Worm (Caenorhabditis elegans) whole organism, L1 larva: ENCODE data around the gene ZK688.1.
A peak's percentile ranks its signal among the peaks of the same experiment; 100 is the strongest.

Source experiments
- C04F5.9 ChIP-seq: sonication (generic microtip); optimal IDR thresholded peaks from 2 replicates; lab custom pipeline; 2016; ENCODE audit warnings: missing genetic modification characterization, missing compliant biosample characterization
- C16A3.4 ChIP-seq: fragments of 150-350 bp; optimal IDR thresholded peaks from 2 replicates; lab custom pipeline; 2014; ENCODE audit warnings: missing biosample characterization, missing genetic modification characterization
- Y116A8C.19 ChIP-seq: sonication (generic microtip); optimal IDR thresholded peaks from 2 replicates; lab custom pipeline; 2016; ENCODE audit warnings: missing compliant biosample characterization, missing genetic modification characterization, borderline replicate concordance
- aha-1 ChIP-seq: fragments of 150-350 bp; optimal IDR thresholded peaks from 2 replicates; lab custom pipeline; 2014; ENCODE audit warnings: missing biosample characterization, missing genetic modification characterization
- alr-1 ChIP-seq: fragments of 200-800 bp; sonication (Bioruptor generic); optimal IDR thresholded peaks from 2 replicates; lab custom pipeline; 2018; ENCODE audit warnings: borderline replicate concordance, mild to moderate bottlenecking, missing genetic modification characterization, missing compliant biosample characterization
- blmp-1 ChIP-seq: fragments of 150-350 bp; optimal IDR thresholded peaks from 2 replicates; lab custom pipeline; 2014; ENCODE audit warnings: missing biosample characterization, missing genetic modification characterization
- ceh-63 ChIP-seq: fragments of 200-800 bp; sonication (Bioruptor generic); optimal IDR thresholded peaks from 2 replicates; lab custom pipeline; 2018; ENCODE audit warnings: mild to moderate bottlenecking, missing genetic modification characterization, missing compliant biosample characterization
- ceh-88 ChIP-seq: fragments of 200-800 bp; sonication (Bioruptor generic); IDR thresholded peaks from 2 replicates; pipeline ENCODE4 v1.3.6; 2022; ENCODE audit warnings: missing genetic modification characterization, missing compliant biosample characterization
- dpl-1 ChIP-seq, 3 experiments: fragments of 150-350 bp in 2 of 3; sonication (generic microtip) in 1 of 3; optimal IDR thresholded peaks; 2 replicates each; lab custom pipeline; 2014 to 2017; ENCODE audit warnings: missing biosample characterization in 3 of 3, missing genetic modification characterization in 3 of 3, missing genetic modification reagents in 3 of 3
- efl-1 ChIP-seq, 4 experiments: fragments of 150-350 bp; optimal IDR thresholded peaks in 3 of 4; peaks in 1 of 4; 1 replicate in 1 of 4; 2 replicates in 3 of 4; lab custom pipeline; 2014; ENCODE audit warnings: missing biosample characterization in 2 of 4, missing genetic modification characterization in 2 of 4, missing genetic modification reagents in 2 of 4
- egl-13 ChIP-seq: sonication (generic microtip); optimal IDR thresholded peaks from 2 replicates; lab custom pipeline; 2016; ENCODE audit warnings: missing genotype, missing genetic modification reagents, missing genetic modification characterization, missing compliant biosample characterization
- ets-5 ChIP-seq: fragments of 200-800 bp; sonication (Bioruptor generic); IDR thresholded peaks from 2 replicates; pipeline ENCODE4 v1.3.6; 2022; ENCODE audit warnings: missing genetic modification characterization, missing compliant biosample characterization
- fkh-10 ChIP-seq: sonication (generic microtip); optimal IDR thresholded peaks from 2 replicates; lab custom pipeline; 2017; ENCODE audit warnings: missing biosample characterization, missing genetic modification reagents, missing genetic modification characterization
- fkh-4 ChIP-seq: sonication (generic microtip); optimal IDR thresholded peaks from 2 replicates; lab custom pipeline; 2016; ENCODE audit warnings: missing compliant biosample characterization, missing genetic modification characterization, borderline replicate concordance
- fos-1 ChIP-seq: fragments of 150-350 bp; optimal IDR thresholded peaks from 2 replicates; lab custom pipeline; 2014; ENCODE audit warnings: missing biosample characterization, missing genetic modification characterization
- irx-1 ChIP-seq: sonication (generic microtip); optimal IDR thresholded peaks from 2 replicates; lab custom pipeline; 2016; ENCODE audit warnings: missing genetic modification characterization, missing compliant biosample characterization
- lin-13 ChIP-seq: fragments of 150-350 bp; optimal IDR thresholded peaks from 2 replicates; lab custom pipeline; 2014; ENCODE audit warnings: missing biosample characterization, missing genetic modification reagents, missing genetic modification characterization
- lin-15B ChIP-seq: fragments of 150-350 bp; sonication (generic microtip); optimal IDR thresholded peaks from 3 replicates; lab custom pipeline; 2014; ENCODE audit warnings: missing biosample characterization, missing genetic modification characterization
- lin-35 ChIP-seq, 2 experiments: fragments of 150-350 bp; optimal IDR thresholded peaks; 2 replicates each; lab custom pipeline; 2014; ENCODE audit warnings: missing biosample characterization in 2 of 2, missing genetic modification characterization in 2 of 2, missing genetic modification reagents in 2 of 2
- lsy-2 ChIP-seq, 2 experiments: fragments of 150-350 bp; optimal IDR thresholded peaks; 2 replicates each; lab custom pipeline; 2014; ENCODE audit warnings: missing biosample characterization in 2 of 2, missing genetic modification characterization in 2 of 2
- mep-1 ChIP-seq: fragments of 150-350 bp; optimal IDR thresholded peaks from 2 replicates; lab custom pipeline; 2014; ENCODE audit warnings: missing biosample characterization, missing genetic modification characterization
- nhr-19 ChIP-seq: fragments of 200-800 bp; sonication (Bioruptor generic); conservative IDR thresholded peaks from 2 replicates; pipeline ENCODE4 v1.3.6; 2022; ENCODE audit warnings: missing genetic modification characterization, missing compliant biosample characterization
- nhr-20 ChIP-seq: sonication (generic microtip); optimal IDR thresholded peaks from 2 replicates; lab custom pipeline; 2016; ENCODE audit warnings: mild to moderate bottlenecking, missing genetic modification characterization, missing compliant biosample characterization
- nhr-47 ChIP-seq: sonication (generic microtip); optimal IDR thresholded peaks from 2 replicates; lab custom pipeline; 2016; ENCODE audit warnings: mild to moderate bottlenecking, missing genetic modification characterization, moderate library complexity, missing compliant biosample characterization
- nhr-71 ChIP-seq: sonication (generic microtip); optimal IDR thresholded peaks from 2 replicates; lab custom pipeline; 2016; ENCODE audit warnings: mild to moderate bottlenecking, missing genetic modification characterization, moderate library complexity, missing compliant biosample characterization
- nhr-77 ChIP-seq: fragments of 150-350 bp; optimal IDR thresholded peaks from 2 replicates; lab custom pipeline; 2014; ENCODE audit warnings: missing biosample characterization, missing genetic modification characterization
- nhr-84 ChIP-seq: sonication (generic microtip); optimal IDR thresholded peaks from 2 replicates; lab custom pipeline; 2017; ENCODE audit warnings: missing biosample characterization, missing genetic modification characterization
- nhr-85 ChIP-seq: sonication (generic microtip); peaks from one replicate; lab custom pipeline; 2016; ENCODE audit warnings: missing genetic modification characterization, inconsistent platforms, missing compliant biosample characterization
- pag-3 ChIP-seq: sonication (generic microtip); optimal IDR thresholded peaks from 2 replicates; lab custom pipeline; 2017; ENCODE audit warnings: missing genetic modification characterization, mild to moderate bottlenecking, missing compliant biosample characterization, antibody characterized with exemption, borderline replicate concordance; ENCODE audit not compliant: insufficient read depth
- pax-3 ChIP-seq: fragments of 200-800 bp; sonication (Bioruptor generic); optimal IDR thresholded peaks from 2 replicates; lab custom pipeline; 2018; ENCODE audit warnings: mild to moderate bottlenecking, missing genetic modification characterization, moderate library complexity, missing compliant biosample characterization
- skn-1 ChIP-seq: fragments of 150-350 bp; optimal IDR thresholded peaks from 2 replicates; lab custom pipeline; 2014; ENCODE audit warnings: missing biosample characterization, missing genetic modification characterization
- snpc-4 ChIP-seq: fragments of 150-350 bp; optimal IDR thresholded peaks from 2 replicates; lab custom pipeline; 2014; ENCODE audit warnings: missing biosample characterization, missing genetic modification characterization
- snu-23 ChIP-seq: sonication (generic microtip); optimal IDR thresholded peaks from 2 replicates; lab custom pipeline; 2016; ENCODE audit warnings: missing genetic modification characterization, missing compliant biosample characterization
- swsn-7 ChIP-seq: sonication (generic microtip); optimal IDR thresholded peaks from 2 replicates; lab custom pipeline; 2016; ENCODE audit warnings: missing genetic modification characterization, missing compliant biosample characterization
- tbx-2 ChIP-seq: sonication (generic microtip); optimal IDR thresholded peaks from 2 replicates; lab custom pipeline; 2016; ENCODE audit warnings: missing genetic modification characterization, missing compliant biosample characterization
- tlp-1 ChIP-seq: fragments of 150-350 bp; optimal IDR thresholded peaks from 2 replicates; lab custom pipeline; 2014; ENCODE audit warnings: missing biosample characterization, missing genetic modification characterization
- unc-130 ChIP-seq: fragments of 150-350 bp; optimal IDR thresholded peaks from 2 replicates; lab custom pipeline; 2017; ENCODE audit warnings: missing biosample characterization, missing genetic modification characterization, inconsistent platforms
- unc-30 ChIP-seq: sonication (generic microtip); optimal IDR thresholded peaks from 2 replicates; lab custom pipeline; 2017; ENCODE audit warnings: missing biosample characterization, missing genetic modification characterization
- unc-62 ChIP-seq: fragments of 150-350 bp; optimal IDR thresholded peaks from 2 replicates; lab custom pipeline; 2014; ENCODE audit warnings: missing biosample characterization, missing genetic modification reagents, missing genetic modification characterization
- unc-86 ChIP-seq: sonication (generic microtip); optimal IDR thresholded peaks from 2 replicates; lab custom pipeline; 2016; ENCODE audit warnings: missing genetic modification characterization, missing compliant biosample characterization
- unc-98 ChIP-seq: fragments of 200-800 bp; sonication (Bioruptor generic); IDR thresholded peaks from 2 replicates; pipeline ENCODE4 v1.3.6; 2022; ENCODE audit warnings: missing genetic modification characterization, missing compliant biosample characterization
- zip-4 ChIP-seq: fragments of 200-800 bp; sonication (Bioruptor generic); optimal IDR thresholded peaks from 2 replicates; lab custom pipeline; 2018; ENCODE audit warnings: mild to moderate bottlenecking, missing genetic modification characterization, moderate library complexity, missing compliant biosample characterization
- ztf-11 ChIP-seq, 2 experiments: sonication (generic microtip); optimal IDR thresholded peaks; 2 replicates each; lab custom pipeline; 2016 to 2017; ENCODE audit warnings: missing genetic modification characterization in 2 of 2, missing biosample characterization in 1 of 2, missing compliant biosample characterization in 1 of 2

Gene ZK688.1

ce11 chrIII:7952077-7952765, 42.9 kb downstream of the ZK688.1 start, which contains the start of gene C29E4.15 (continued):
- TF ChIP-seq snu-23 (GFP tag; lab: Kevin White, UChicago) (peak; percentile 58), lin-13 (GFP tag; lab: Kevin White, UChicago) (no peak), tbx-2 (tag; lab: Kevin White, UChicago) (peak; percentile 21), C04F5.9 (tag; lab: Kevin White, UChicago) (no peak), skn-1 (tag; lab: Kevin White, UChicago) (peak; percentile 34), nhr-19 (GFP tag; lab: Robert Waterston, UW) (peak; percentile 52), C16A3.4 (tag; lab: Kevin White, UChicago) (no peak)
- TF ChIP-seq, all 84 proteins: peak for 22

DNA sequence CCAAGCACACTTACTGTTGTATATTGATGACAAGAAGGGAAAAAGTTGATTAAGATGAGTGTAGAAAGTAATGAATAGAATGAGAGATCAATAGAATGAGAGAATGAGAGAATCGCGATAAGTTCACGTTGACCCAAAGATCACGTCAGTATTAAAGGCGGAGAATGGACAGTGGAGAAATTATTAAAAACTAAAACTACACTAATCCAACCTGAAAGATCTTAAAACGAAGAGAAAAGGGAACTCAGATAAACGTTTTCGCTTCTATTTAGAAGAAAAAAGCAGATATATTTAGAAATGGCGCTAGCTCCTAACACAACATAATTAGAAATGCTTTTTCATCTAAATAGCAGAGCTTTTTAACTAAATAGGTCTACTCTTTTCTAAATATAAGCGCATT, 43.8 kb downstream of the ZK688.1 start, which contains the start of gene let-754:
Gene let-754 (minus strand): TSS at position 101 of the 400 bp plus-strand sequence.
- TF ChIP-seq tbx-2 (tag; lab: Kevin White, UChicago): no peak
- no peak for TF ChIP-seq Y116A8C.19 (tag; lab: Kevin White, UChicago)
- no peak for TF ChIP-seq nhr-20
- no peak for TF ChIP-seq fkh-4 (tag; lab: Kevin White, UChicago)
- TF ChIP-seq nhr-85 (tag; lab: Kevin White, UChicago): no peak
- no peak for TF ChIP-seq dpl-1 (GFP tag; optimal IDR thresholded peaks at IDR 0.05; lab: Kevin White, UChicago)
- no peak for TF ChIP-seq nhr-47
- TF ChIP-seq pax-3: no peak
- no peak for TF ChIP-seq fkh-10 (GFP tag; lab: Kevin White, UChicago)
- no peak for TF ChIP-seq unc-62 (GFP tag; lab: Kevin White, UChicago)
- TF ChIP-seq nhr-71 (tag; lab: Kevin White, UChicago): no peak
- no peak for TF ChIP-seq fos-1 (tag; lab: Kevin White, UChicago)
- no peak for TF ChIP-seq lin-15B
- TF ChIP-seq, all 84 proteins: peak for 0

DNA sequence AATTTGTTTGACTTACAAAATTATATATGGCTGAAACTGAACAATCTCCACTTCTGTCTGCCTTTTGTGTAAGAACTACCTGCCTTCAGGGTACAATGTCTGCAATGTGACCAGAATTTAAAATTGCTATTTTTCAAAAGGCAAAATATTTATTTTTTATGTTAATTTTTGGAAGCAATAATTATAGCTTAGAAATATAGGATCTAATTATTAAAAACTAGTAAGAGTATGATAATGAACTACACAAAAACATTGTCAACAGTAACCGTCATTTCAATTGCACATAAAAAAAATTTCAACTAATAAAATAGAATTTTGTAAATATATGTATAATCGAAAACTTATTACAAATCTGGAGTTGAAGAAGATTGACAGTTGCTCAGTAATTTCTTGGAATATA, 47.6 kb downstream of the ZK688.1 start, which contains the start of gene C29E4.9:
Gene C29E4.9 (minus strand): TSS at position 101 of the 400 bp plus-strand sequence.
- TF ChIP-seq ets-5 (GFP tag; lab: Robert Waterston, UW): no peak
- no peak for TF ChIP-seq nhr-84 (tag; lab: Kevin White, UChicago)
- no peak for TF ChIP-seq nhr-71 (tag; lab: Kevin White, UChicago)
- no peak for TF ChIP-seq unc-98
- TF ChIP-seq Y116A8C.19 (tag; lab: Kevin White, UChicago): no peak
- TF ChIP-seq efl-1 (optimal IDR thresholded peaks at IDR 0.05; lab: Kevin White, UChicago): no peak
- TF ChIP-seq efl-1 (GFP tag; optimal IDR thresholded peaks at IDR 0.05 in 1 of 2; lab: Kevin White, UChicago): peak in 1 of 2 experiments; percentile 43
- TF ChIP-seq, all 84 proteins: peak for 1

DNA sequence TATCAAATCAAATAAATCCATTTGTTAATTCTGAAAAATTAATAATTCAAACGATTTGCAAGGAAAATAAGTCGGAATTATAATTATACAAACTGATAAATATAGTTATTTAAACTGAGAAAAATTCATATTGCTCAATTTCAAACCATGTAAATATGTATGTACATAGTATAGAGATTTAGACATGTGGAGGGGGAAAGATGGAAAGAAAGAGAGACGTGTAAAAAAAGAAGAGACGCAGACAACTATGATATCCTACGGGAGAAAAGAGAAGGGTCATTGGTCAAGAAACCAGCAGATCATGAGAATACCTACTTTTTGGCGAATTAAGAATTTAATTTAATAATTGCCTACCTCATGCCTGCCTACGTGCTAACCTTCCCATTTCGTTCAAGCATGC, 48.7 kb downstream of the ZK688.1 start, which contains the start of gene C29E4.11:
Gene C29E4.11 (minus strand): TSS at position 30 of the 400 bp plus-strand sequence.
- peak in 1 of 3 experiments; percentile 39 for TF ChIP-seq dpl-1 (GFP tag; optimal IDR thresholded peaks at IDR 0.05; lab: Kevin White, UChicago)
- TF ChIP-seq unc-130 (tag; lab: Kevin White, UChicago): no peak
- no peak for TF ChIP-seq pag-3 (tag; lab: Kevin White, UChicago)
- TF ChIP-seq zip-4 (GFP tag; lab: Kevin White, UChicago): no peak
- TF ChIP-seq lin-35 (GFP tag; optimal IDR thresholded peaks at IDR 0.05; lab: Kevin White, UChicago): peak in 1 of 2 experiments; percentile 13
- TF ChIP-seq egl-13 (tag; lab: Kevin White, UChicago): no peak
- no peak for TF ChIP-seq nhr-20
- peak; percentile 31 for TF ChIP-seq nhr-71 (tag; lab: Kevin White, UChicago)
- TF ChIP-seq unc-86 (tag; lab: Kevin White, UChicago): no peak
- TF ChIP-seq snpc-4 (tag; lab: Kevin White, UChicago): no peak
- TF ChIP-seq blmp-1 (tag; lab: Kevin White, UChicago): peak; percentile 2
- no peak for TF ChIP-seq alr-1
- no peak for TF ChIP-seq Y116A8C.19 (tag; lab: Kevin White, UChicago)
- TF ChIP-seq C16A3.4 (tag; lab: Kevin White, UChicago): no peak
- TF ChIP-seq ceh-88 (GFP tag; lab: Robert Waterston, UW): no peak
- peak; percentile 11 for TF ChIP-seq swsn-7 (tag; lab: Kevin White, UChicago)
- TF ChIP-seq ets-5 (GFP tag; lab: Robert Waterston, UW): no peak
- no peak for TF ChIP-seq ceh-63 (GFP tag; lab: Kevin White, UChicago)
- TF ChIP-seq mep-1 (tag; lab: Kevin White, UChicago): peak; percentile 28
- TF ChIP-seq unc-30 (tag; lab: Kevin White, UChicago): no peak
- TF ChIP-seq unc-62 (GFP tag; lab: Kevin White, UChicago): no peak
- peak; percentile 0 to 34 for TF ChIP-seq lsy-2 (tag; optimal IDR thresholded peaks at IDR 0.05; lab: Kevin White, UChicago)
- no peak for TF ChIP-seq C04F5.9 (tag; lab: Kevin White, UChicago)
- TF ChIP-seq ztf-11 (tag; optimal IDR thresholded peaks at IDR 0.05; lab: Kevin White, UChicago): no peak
- no peak for TF ChIP-seq tlp-1 (tag; lab: Kevin White, UChicago)
- no peak for TF ChIP-seq aha-1
- no peak for TF ChIP-seq nhr-84 (tag; lab: Kevin White, UChicago)
- no peak for TF ChIP-seq irx-1 (tag; lab: Kevin White, UChicago)
- TF ChIP-seq nhr-77 (tag; lab: Kevin White, UChicago): no peak
